Worm (Caenorhabditis elegans) whole organism, young adult: Measurements from ENCODE around the gene C45G9.14.

ENCODE experiments used
- B0261.1 ChIP-seq: sonication (generic microtip); optimal IDR thresholded peaks from 2 replicates; lab custom pipeline; 2016; ENCODE audit warnings: mild to moderate bottlenecking, missing genetic modification characterization, moderate library complexity, missing compliant biosample characterization
- C06A6.2 ChIP-seq: fragments of 200-800 bp; sonication (Bioruptor generic); conservative IDR thresholded peaks from 2 replicates; pipeline ENCODE4 v1.3.6; 2022; ENCODE audit warnings: missing genetic modification characterization, missing compliant biosample characterization
- D2030.7 ChIP-seq: fragments of 200-800 bp; sonication (Bioruptor generic); IDR thresholded peaks from 2 replicates; pipeline ENCODE4 v1.3.6; 2022; ENCODE audit warnings: missing genetic modification reagents, missing genetic modification characterization, missing compliant biosample characterization
- F22D6.2 ChIP-seq: sonication (generic microtip); optimal IDR thresholded peaks from 2 replicates; lab custom pipeline; 2016; ENCODE audit warnings: mild to moderate bottlenecking, missing genetic modification characterization, missing compliant biosample characterization
- F23B12.7 ChIP-seq: sonication (generic microtip); optimal IDR thresholded peaks from 2 replicates; lab custom pipeline; 2017; ENCODE audit warnings: missing genetic modification characterization, mild to moderate bottlenecking, missing compliant biosample characterization, antibody characterized with exemption, moderate library complexity; ENCODE audit not compliant: insufficient read depth
- F33H1.4 ChIP-seq: fragments of 200-800 bp; sonication (Bioruptor generic); IDR thresholded peaks from 2 replicates; pipeline ENCODE4 v1.3.6; 2022; ENCODE audit warnings: missing genetic modification reagents, missing genetic modification characterization, missing compliant biosample characterization
- F52B5.7 ChIP-seq: sonication (generic microtip); optimal IDR thresholded peaks from 2 replicates; lab custom pipeline; 2016; ENCODE audit warnings: mild to moderate bottlenecking, missing genetic modification characterization, missing compliant biosample characterization
- F57A8.1 ChIP-seq: fragments of 200-800 bp; sonication (Bioruptor generic); optimal IDR thresholded peaks from 2 replicates; lab custom pipeline; 2018; ENCODE audit warnings: mild to moderate bottlenecking, missing genetic modification characterization, moderate library complexity, missing compliant biosample characterization
- F57C9.4 ChIP-seq: sonication (generic microtip); optimal IDR thresholded peaks from 2 replicates; lab custom pipeline; 2017; ENCODE audit warnings: mild to moderate bottlenecking, missing genetic modification characterization, missing compliant biosample characterization
- K12H6.12 ChIP-seq: fragments of 200-800 bp; sonication (Bioruptor generic); optimal IDR thresholded peaks from 2 replicates; lab custom pipeline; 2018; ENCODE audit warnings: mild to moderate bottlenecking, missing genetic modification characterization, missing compliant biosample characterization
- Y56A3A.18 ChIP-seq: fragments of 200-800 bp; sonication (Bioruptor generic); IDR thresholded peaks from 2 replicates; pipeline ENCODE4 v1.3.6; 2022; ENCODE audit warnings: missing genetic modification reagents, missing genetic modification characterization, missing compliant biosample characterization
- Y79H2A.3 ChIP-seq: fragments of 200-800 bp; sonication (Bioruptor generic); conservative IDR thresholded peaks from 2 replicates; pipeline ENCODE4 v1.3.6; 2022; ENCODE audit warnings: missing genetic modification reagents, missing genetic modification characterization, missing compliant biosample characterization
- akir-1 ChIP-seq: fragments of 200-800 bp; sonication (Bioruptor generic); optimal IDR thresholded peaks from 2 replicates; lab custom pipeline; 2018; ENCODE audit warnings: mild to moderate bottlenecking, missing genetic modification characterization, moderate library complexity, missing compliant biosample characterization
- aptf-2 ChIP-seq: fragments of 200-800 bp; sonication (Bioruptor generic); conservative IDR thresholded peaks from 2 replicates; pipeline ENCODE4 v1.3.6; 2022; ENCODE audit warnings: missing genetic modification reagents, missing genetic modification characterization, missing compliant biosample characterization
- aptf-3 ChIP-seq: fragments of 200-800 bp; sonication (Bioruptor generic); IDR thresholded peaks from 2 replicates; pipeline ENCODE4 v1.3.6; 2022; ENCODE audit warnings: missing genetic modification characterization, missing compliant biosample characterization
- atf-7 ChIP-seq: sonication (generic microtip); optimal IDR thresholded peaks from 2 replicates; lab custom pipeline; 2017; ENCODE audit warnings: mild to moderate bottlenecking, missing genetic modification characterization, missing compliant biosample characterization
- ccch-3 ChIP-seq: fragments of 200-800 bp; sonication (Bioruptor generic); optimal IDR thresholded peaks from 2 replicates; lab custom pipeline; 2018; ENCODE audit warnings: mild to moderate bottlenecking, missing genetic modification characterization, missing compliant biosample characterization
- ceh-27 ChIP-seq: fragments of 200-800 bp; sonication (Bioruptor generic); optimal IDR thresholded peaks from 2 replicates; lab custom pipeline; 2018; ENCODE audit warnings: mild to moderate bottlenecking, missing genetic modification characterization, moderate library complexity, missing compliant biosample characterization
- ceh-91 ChIP-seq: fragments of 200-800 bp; sonication (Bioruptor generic); IDR thresholded peaks from 2 replicates; pipeline ENCODE4 v1.3.6; 2022; ENCODE audit warnings: missing genetic modification reagents, missing genetic modification characterization, missing compliant biosample characterization
- egl-18 ChIP-seq: fragments of 200-800 bp; sonication (Bioruptor generic); IDR thresholded peaks from 2 replicates; pipeline ENCODE4 v1.3.6; 2022; ENCODE audit warnings: missing genetic modification reagents, missing genetic modification characterization, missing compliant biosample characterization
- egrh-3 ChIP-seq: fragments of 200-800 bp; sonication (Bioruptor generic); IDR thresholded peaks from 2 replicates; pipeline ENCODE4 v1.3.6; 2022; ENCODE audit warnings: missing genetic modification reagents, missing genetic modification characterization, missing compliant biosample characterization
- him-1 ChIP-seq: sonication (generic microtip); optimal IDR thresholded peaks from 2 replicates; lab custom pipeline; 2016; ENCODE audit warnings: missing genotype, missing genetic modification reagents, missing genetic modification characterization, missing compliant biosample characterization
- hlh-26 ChIP-seq: fragments of 200-800 bp; sonication (Bioruptor generic); conservative IDR thresholded peaks from 2 replicates; pipeline ENCODE4 v1.3.6; 2022; ENCODE audit warnings: missing genetic modification reagents, missing genetic modification characterization, missing compliant biosample characterization
- hmg-20 ChIP-seq: fragments of 200-800 bp; sonication (Bioruptor generic); IDR thresholded peaks from 2 replicates; pipeline ENCODE4 v1.3.6; 2022; ENCODE audit warnings: missing genetic modification reagents, missing genetic modification characterization, missing compliant biosample characterization
- hrde-1 ChIP-seq: sonication (generic microtip); optimal IDR thresholded peaks from 2 replicates; lab custom pipeline; 2016; ENCODE audit warnings: missing genetic modification characterization, mild to moderate bottlenecking, missing compliant biosample characterization, moderate library complexity, missing genotype, missing genetic modification reagents, borderline replicate concordance
- lag-1 ChIP-seq: fragments of 200-800 bp; sonication (Bioruptor generic); IDR thresholded peaks from 2 replicates; pipeline ENCODE4 v1.3.6; 2022; ENCODE audit warnings: missing genetic modification reagents, missing genetic modification characterization, missing compliant biosample characterization
- lin-26 ChIP-seq: fragments of 200-800 bp; sonication (Bioruptor generic); IDR thresholded peaks from 2 replicates; pipeline ENCODE4 v1.3.6; 2022; ENCODE audit warnings: missing genetic modification reagents, missing genetic modification characterization, missing compliant biosample characterization
- lin-35 ChIP-seq, 3 experiments: fragments of 150-350 bp in 2 of 3; sonication (generic microtip) in 1 of 3; optimal IDR thresholded peaks; 2 replicates each; lab custom pipeline; 2014 to 2018; ENCODE audit warnings: missing biosample characterization in 3 of 3, missing genetic modification characterization in 3 of 3, missing genetic modification reagents in 3 of 3
- lin-40 ChIP-seq: sonication (generic microtip); optimal IDR thresholded peaks from 2 replicates; lab custom pipeline; 2016; ENCODE audit warnings: missing genetic modification characterization, mild to moderate bottlenecking, missing compliant biosample characterization, missing genotype, missing genetic modification reagents
- madf-10 ChIP-seq: sonication (generic microtip); optimal IDR thresholded peaks from 2 replicates; lab custom pipeline; 2016; ENCODE audit warnings: mild to moderate bottlenecking, missing genetic modification characterization, missing compliant biosample characterization
- madf-3 ChIP-seq: fragments of 200-800 bp; sonication (Bioruptor generic); IDR thresholded peaks from 2 replicates; pipeline ENCODE4 v1.3.6; 2022; ENCODE audit warnings: missing genetic modification reagents, missing genetic modification characterization, missing compliant biosample characterization
- madf-6 ChIP-seq: fragments of 200-800 bp; sonication (Bioruptor generic); IDR thresholded peaks from 2 replicates; pipeline ENCODE4 v1.3.6; 2022; ENCODE audit warnings: missing genetic modification reagents, missing genetic modification characterization, missing compliant biosample characterization
- madf-8 ChIP-seq: fragments of 200-800 bp; sonication (Bioruptor generic); conservative IDR thresholded peaks from 2 replicates; pipeline ENCODE4 v1.3.6; 2022; ENCODE audit warnings: missing genetic modification reagents, missing genetic modification characterization, missing compliant biosample characterization
- mes-4 ChIP-seq: sonication (generic microtip); optimal IDR thresholded peaks from 2 replicates; lab custom pipeline; 2016; ENCODE audit warnings: missing genotype, missing genetic modification characterization, missing compliant biosample characterization
- mxl-1 ChIP-seq: sonication (generic microtip); optimal IDR thresholded peaks from 2 replicates; lab custom pipeline; 2016; ENCODE audit warnings: missing genetic modification characterization, missing compliant biosample characterization
- nfya-2 ChIP-seq: fragments of 200-800 bp; sonication (Bioruptor generic); IDR thresholded peaks from 2 replicates; pipeline ENCODE4 v1.3.6; 2022; ENCODE audit warnings: missing genetic modification reagents, missing genetic modification characterization, missing compliant biosample characterization
- nhr-120 ChIP-seq: fragments of 200-800 bp; sonication (Bioruptor generic); IDR thresholded peaks from 2 replicates; pipeline ENCODE4 v1.3.6; 2022; ENCODE audit warnings: missing genetic modification characterization, missing compliant biosample characterization
- nhr-179 ChIP-seq: sonication (generic microtip); optimal IDR thresholded peaks from 2 replicates; lab custom pipeline; 2016; ENCODE audit warnings: mild to moderate bottlenecking, missing genetic modification characterization, missing compliant biosample characterization
- rcor-1 ChIP-seq: fragments of 200-800 bp; sonication (Bioruptor generic); IDR thresholded peaks from 2 replicates; pipeline ENCODE4 v1.3.6; 2022; ENCODE audit warnings: missing genetic modification reagents, missing genetic modification characterization, missing compliant biosample characterization
- rec-8 ChIP-seq, 2 experiments: sonication (generic microtip); optimal IDR thresholded peaks; 2 replicates each; lab custom pipeline; 2016; ENCODE audit warnings: mild to moderate bottlenecking in 2 of 2, missing genetic modification characterization in 2 of 2, missing genetic modification reagents in 2 of 2, missing genotype in 2 of 2, missing biosample characterization in 1 of 2, missing compliant biosample characterization in 1 of 2, moderate library complexity in 1 of 2
- repo-1 ChIP-seq: sonication (generic microtip); optimal IDR thresholded peaks from 2 replicates; lab custom pipeline; 2017; ENCODE audit warnings: mild to moderate bottlenecking, missing genetic modification characterization, missing compliant biosample characterization
- snpc-1.1 ChIP-seq: sonication (generic microtip); optimal IDR thresholded peaks from 2 replicates; lab custom pipeline; 2017; ENCODE audit warnings: missing genetic modification characterization, mild to moderate bottlenecking, missing compliant biosample characterization, antibody characterized with exemption, moderate library complexity, missing genotype, missing genetic modification reagents; ENCODE audit not compliant: insufficient read depth
- snpc-1.3 ChIP-seq: sonication (generic microtip); optimal IDR thresholded peaks from 2 replicates; lab custom pipeline; 2017; ENCODE audit warnings: missing genetic modification characterization, mild to moderate bottlenecking, missing compliant biosample characterization, antibody characterized with exemption, moderate library complexity, missing genotype, missing genetic modification reagents; ENCODE audit not compliant: insufficient read depth
- snpc-4 ChIP-seq, 5 experiments: fragments of 150-350 bp in 1 of 5; sonication (generic microtip) in 4 of 5; optimal IDR thresholded peaks; 2 replicates each; lab custom pipeline; 2014 to 2018; ENCODE audit warnings: missing genetic modification characterization in 5 of 5, missing biosample characterization in 3 of 5, antibody characterized with exemption in 2 of 5, mild to moderate bottlenecking in 2 of 5, missing compliant biosample characterization in 2 of 5, missing genotype in 2 of 5, moderate library complexity in 2 of 5, missing genetic modification reagents in 1 of 5
- zfh-2 ChIP-seq: fragments of 200-800 bp; sonication (Bioruptor generic); conservative IDR thresholded peaks from 2 replicates; pipeline ENCODE4 v1.3.6; 2022; ENCODE audit warnings: missing genetic modification reagents, missing genetic modification characterization, missing compliant biosample characterization
- ztf-25 ChIP-seq: fragments of 200-800 bp; sonication (Bioruptor generic); IDR thresholded peaks from 2 replicates; pipeline ENCODE4 v1.3.6; 2022; ENCODE audit warnings: missing genetic modification reagents, missing genetic modification characterization, missing compliant biosample characterization
- ztf-28 ChIP-seq: fragments of 200-800 bp; sonication (Bioruptor generic); IDR thresholded peaks from 2 replicates; pipeline ENCODE4 v1.3.6; 2022; ENCODE audit warnings: missing genetic modification reagents, missing genetic modification characterization, missing compliant biosample characterization
- ztf-3 ChIP-seq: fragments of 200-800 bp; sonication (Bioruptor generic); optimal IDR thresholded peaks from 2 replicates; lab custom pipeline; 2018; ENCODE audit warnings: mild to moderate bottlenecking, missing genetic modification characterization, missing compliant biosample characterization

C45G9.14 gene

DNA sequence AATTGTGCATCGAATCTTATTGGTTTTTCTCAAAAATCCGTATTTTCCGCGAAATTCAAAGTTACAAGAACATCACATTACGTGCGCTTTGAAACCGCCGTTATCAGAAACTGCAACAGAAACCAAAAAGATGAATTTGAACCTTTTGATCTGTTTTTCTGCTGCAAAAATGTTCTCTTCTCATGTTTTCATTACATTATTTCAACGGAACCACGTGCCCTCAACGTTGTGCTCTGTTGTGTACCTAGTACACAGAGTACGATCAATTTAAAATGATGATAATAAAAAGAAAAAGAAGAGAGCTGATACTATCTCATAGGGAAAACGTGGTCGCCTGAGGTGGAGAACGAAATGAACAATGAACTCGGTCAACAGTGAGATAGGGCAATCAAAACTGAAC lies 33.3 kb downstream of the C45G9.14 start (continued):
- no peak for TF ChIP-seq hrde-1 (tag; lab: Kevin White, UChicago)
- TF ChIP-seq nhr-120 (GFP tag; lab: Robert Waterston, UW), result no peak
- TF ChIP-seq ztf-3, result no peak
- no peak for TF ChIP-seq mxl-1
- no peak for TF ChIP-seq ceh-27 (GFP tag; lab: Kevin White, UChicago)
- no peak for TF ChIP-seq Y56A3A.18 (GFP tag; lab: Robert Waterston, UW)
- no peak for TF ChIP-seq repo-1 (tag; lab: Kevin White, UChicago)
- no peak for TF ChIP-seq ztf-28
- TF ChIP-seq madf-10 (tag; lab: Kevin White, UChicago), result no peak
- no peak for TF ChIP-seq rcor-1 (GFP tag; lab: Robert Waterston, UW)
- TF ChIP-seq snpc-1.3, result no peak
- TF ChIP-seq hlh-26 (GFP tag; lab: Robert Waterston, UW), result no peak
- no peak for TF ChIP-seq mes-4 (tag; lab: Kevin White, UChicago)
- no peak for TF ChIP-seq akir-1 (GFP tag; lab: Kevin White, UChicago)
- TF ChIP-seq snpc-1.1, result no peak
- no peak for TF ChIP-seq F52B5.7 (tag; lab: Kevin White, UChicago)
- no peak for TF ChIP-seq madf-8 (GFP tag; lab: Robert Waterston, UW)
- no peak for TF ChIP-seq egrh-3 (GFP tag; lab: Robert Waterston, UW)
- no peak for TF ChIP-seq D2030.7 (GFP tag; lab: Robert Waterston, UW)
- TF ChIP-seq B0261.1 (tag; lab: Kevin White, UChicago), result no peak
- no peak for TF ChIP-seq F57C9.4 (tag; lab: Kevin White, UChicago)
- TF ChIP-seq F33H1.4 (GFP tag; lab: Robert Waterston, UW), result no peak
- no peak for TF ChIP-seq madf-3 (GFP tag; lab: Robert Waterston, UW)
- TF ChIP-seq lin-35 (GFP tag; optimal IDR thresholded peaks at IDR 0.05; lab: Kevin White, UChicago), result peak in 1 of 3 experiments; percentile 14
- no peak for TF ChIP-seq zfh-2 (GFP tag; lab: Robert Waterston, UW)
- no peak for TF ChIP-seq rec-8 (tag; optimal IDR thresholded peaks at IDR 0.05; lab: Kevin White, UChicago)
- TF ChIP-seq F22D6.2 (tag; lab: Kevin White, UChicago), result peak; percentile 76
- TF ChIP-seq nhr-179 (tag; lab: Kevin White, UChicago), result no peak
- no peak for TF ChIP-seq hmg-20 (GFP tag; lab: Robert Waterston, UW)
- TF ChIP-seq lin-26 (GFP tag; lab: Robert Waterston, UW), result no peak
- peak; percentile 15 for TF ChIP-seq F23B12.7 (tag; lab: Kevin White, UChicago)
- TF ChIP-seq him-1 (tag; lab: Kevin White, UChicago), result no peak
- TF ChIP-seq F57A8.1 (GFP tag; lab: Kevin White, UChicago), result no peak
- TF ChIP-seq ccch-3, result no peak
- no peak for TF ChIP-seq egl-18 (GFP tag; lab: Robert Waterston, UW)
- no peak for TF ChIP-seq aptf-2 (GFP tag; lab: Robert Waterston, UW)
- no peak for TF ChIP-seq ceh-91 (GFP tag; lab: Robert Waterston, UW)
- TF ChIP-seq lin-40 (tag; lab: Kevin White, UChicago), result peak; percentile 74
- no peak for TF ChIP-seq snpc-4 (GFP tag; optimal IDR thresholded peaks at IDR 0.05; lab: Kevin White, UChicago)
- TF ChIP-seq snpc-4 (tag; optimal IDR thresholded peaks at IDR 0.05; lab: Kevin White, UChicago), result peak in 3 of 4 experiments; percentile 32 to 63 (median 51)
- TF ChIP-seq C06A6.2 (GFP tag; lab: Robert Waterston, UW), result 0 out of 2 replicates have a peak, but pooled peaks have one; percentile 31
- no peak for TF ChIP-seq nfya-2 (GFP tag; lab: Robert Waterston, UW)
- TF ChIP-seq aptf-3 (GFP tag; lab: Robert Waterston, UW), result no peak
- TF ChIP-seq Y79H2A.3 (GFP tag; lab: Robert Waterston, UW), result no peak
- TF ChIP-seq K12H6.12, result peak; percentile 20
- no peak for TF ChIP-seq ztf-25
- TF ChIP-seq lag-1, result no peak
- TF ChIP-seq madf-6 (GFP tag; lab: Robert Waterston, UW), result no peak
- no peak for TF ChIP-seq atf-7 (tag; lab: Kevin White, UChicago)
